Fruit fly (Drosophila melanogaster) whole organism, embryonic: ENCODE results near the gene Sf3b3.
A peak's percentile ranks its signal among the peaks of the same experiment; 100 is the strongest.

ENCODE experiments used
- Bteb2 ChIP-seq: fragments of 200-800 bp; sonication (Bioruptor generic); optimal IDR thresholded peaks from 2 replicates; lab custom pipeline; 2016; ENCODE audit warnings: missing biosample characterization, missing genetic modification characterization
- CG11560 ChIP-seq: fragments of 200-800 bp; sonication (Bioruptor generic); IDR thresholded peaks from 3 replicates; pipeline ENCODE4 v1.3.6; 2022; ENCODE audit warnings: missing biosample characterization, missing genetic modification characterization
- CG11696 ChIP-seq: fragments of 200-800 bp; sonication (Bioruptor generic); IDR thresholded peaks from 2 replicates; pipeline ENCODE4 v1.3.6; 2022; ENCODE audit warnings: missing biosample characterization, missing genetic modification characterization
- CG12769 ChIP-seq: fragments of 200-800 bp; sonication (Bioruptor generic); optimal IDR thresholded peaks from 2 replicates; lab custom pipeline; 2019; ENCODE audit warnings: missing biosample characterization, mild to moderate bottlenecking, missing genetic modification characterization, moderate library complexity
- CG13775 ChIP-seq: fragments of 200-800 bp; sonication (Bioruptor generic); optimal IDR thresholded peaks from 3 replicates; lab custom pipeline; 2017; ENCODE audit warnings: missing biosample characterization, mild to moderate bottlenecking, missing genetic modification characterization
- CG15011 ChIP-seq: fragments of 200-800 bp; sonication (Bioruptor generic); optimal IDR thresholded peaks from 3 replicates; lab custom pipeline; 2018; ENCODE audit warnings: missing biosample characterization, mild to moderate bottlenecking, missing genetic modification characterization
- CG1529 ChIP-seq: fragments of 200-800 bp; sonication (Bioruptor generic); optimal IDR thresholded peaks from 3 replicates; lab custom pipeline; 2018; ENCODE audit warnings: missing biosample characterization, missing genetic modification characterization
- CG16863 ChIP-seq: fragments of 200-800 bp; sonication (Bioruptor generic); optimal IDR thresholded peaks from 3 replicates; lab custom pipeline; 2016; ENCODE audit warnings: missing biosample characterization, missing genetic modification characterization
- CG17186 ChIP-seq: fragments of 200-800 bp; sonication (Bioruptor generic); optimal IDR thresholded peaks from 3 replicates; lab custom pipeline; 2017; ENCODE audit warnings: missing biosample characterization, missing genetic modification reagents, missing genetic modification characterization
- CG17361 ChIP-seq: fragments of 200-800 bp; sonication (Bioruptor generic); IDR thresholded peaks from 3 replicates; pipeline ENCODE4 v1.3.6; 2022; ENCODE audit warnings: missing biosample characterization, missing genetic modification characterization
- CG2678 ChIP-seq: fragments of 200-800 bp; sonication (Bioruptor generic); optimal IDR thresholded peaks from 3 replicates; lab custom pipeline; 2019; ENCODE audit warnings: missing biosample characterization, mild to moderate bottlenecking, missing genetic modification characterization, moderate library complexity
- CG2712 ChIP-seq: fragments of 200-800 bp; optimal IDR thresholded peaks from 3 replicates; lab custom pipeline; 2019; ENCODE audit warnings: missing biosample characterization, mild to moderate bottlenecking, missing genetic modification characterization, moderate library complexity
- CG3065 ChIP-seq: fragments of 200-800 bp; sonication (Bioruptor generic); optimal IDR thresholded peaks from 2 replicates; lab custom pipeline; 2016; ENCODE audit warnings: missing biosample characterization, missing genetic modification characterization
- CG31441 ChIP-seq: fragments of 200-800 bp; sonication (Bioruptor generic); IDR thresholded peaks from 2 replicates; pipeline ENCODE4 v1.3.6; 2022; ENCODE audit warnings: missing biosample characterization, missing genetic modification characterization
- CG32532 ChIP-seq: fragments of 200-800 bp; sonication (Bioruptor generic); IDR thresholded peaks from 2 replicates; pipeline ENCODE4 v1.3.6; 2022; ENCODE audit warnings: missing biosample characterization, missing genetic modification characterization
- CG4328 ChIP-seq: fragments of 200-800 bp; sonication (Bioruptor generic); optimal IDR thresholded peaks from 3 replicates; lab custom pipeline; 2017; ENCODE audit warnings: missing biosample characterization, missing genetic modification reagents, missing genetic modification characterization
- CG4424 ChIP-seq: fragments of 200-800 bp; sonication (Bioruptor generic); optimal IDR thresholded peaks from 3 replicates; lab custom pipeline; 2016; ENCODE audit warnings: missing biosample characterization, missing genetic modification characterization
- CG5180 ChIP-seq: fragments of 200-800 bp; sonication (Bioruptor generic); optimal IDR thresholded peaks from 3 replicates; lab custom pipeline; 2017; ENCODE audit warnings: missing biosample characterization, missing genetic modification characterization, mild to moderate bottlenecking, moderate library complexity, missing genetic modification reagents
- CG7372 ChIP-seq: fragments of 200-800 bp; sonication (Bioruptor generic); IDR thresholded peaks from 2 replicates; pipeline ENCODE4 v1.3.6; 2022; ENCODE audit warnings: missing biosample characterization, missing genetic modification characterization
- CG7745 ChIP-seq: fragments of 200-800 bp; sonication (Bioruptor generic); optimal IDR thresholded peaks from 2 replicates; lab custom pipeline; 2018; ENCODE audit warnings: missing biosample characterization, mild to moderate bottlenecking, missing genetic modification characterization, moderate library complexity
- Dek ChIP-seq: fragments of 200-800 bp; sonication (Bioruptor generic); optimal IDR thresholded peaks from 3 replicates; lab custom pipeline; 2019; ENCODE audit warnings: missing biosample characterization, mild to moderate bottlenecking, missing genetic modification characterization, moderate library complexity
- Dll ChIP-seq: fragments of 200-800 bp; sonication (Bioruptor generic); IDR thresholded peaks from 4 replicates; pipeline ENCODE4 v1.3.6; 2022; ENCODE audit warnings: missing biosample characterization, missing genetic modification characterization; ENCODE audit not compliant: partially characterized antibody
- Fer3 ChIP-seq: fragments of 200-800 bp; sonication (Bioruptor generic); optimal IDR thresholded peaks from 2 replicates; lab custom pipeline; 2018; ENCODE audit warnings: missing biosample characterization, mild to moderate bottlenecking, missing genetic modification characterization, moderate library complexity
- Gug ChIP-seq: fragments of 200-800 bp; sonication (Bioruptor generic); IDR thresholded peaks from 4 replicates; pipeline ENCODE4 v1.3.6; 2022; ENCODE audit warnings: missing biosample characterization, missing genetic modification characterization
- HLH3B ChIP-seq: fragments of 200-800 bp; sonication (Bioruptor generic); IDR thresholded peaks from 2 replicates; pipeline ENCODE4 v1.3.6; 2022; ENCODE audit warnings: missing biosample characterization, missing genetic modification characterization
- Kr ChIP-seq: fragments of 200-800 bp; sonication (Bioruptor generic); optimal IDR thresholded peaks from 2 replicates; lab custom pipeline; 2017; ENCODE audit warnings: missing biosample characterization, mild to moderate bottlenecking, missing genetic modification characterization
- NFAT ChIP-seq: fragments of 200-800 bp; sonication (Bioruptor generic); IDR thresholded peaks from 2 replicates; pipeline ENCODE4 v1.3.6; 2022; ENCODE audit warnings: missing biosample characterization, missing genetic modification characterization
- Nf-YC ChIP-seq: fragments of 200-800 bp; optimal IDR thresholded peaks from 3 replicates; lab custom pipeline; 2019; ENCODE audit warnings: missing biosample characterization, mild to moderate bottlenecking, missing genetic modification characterization, moderate library complexity
- Sin3A ChIP-seq: fragments of >200 bp; optimal IDR thresholded peaks from 2 replicates; lab custom pipeline; 2018
- Usf ChIP-seq: fragments of 200-800 bp; sonication (Bioruptor generic); optimal IDR thresholded peaks from 2 replicates; lab custom pipeline; 2017; ENCODE audit warnings: missing genotype, missing biosample characterization, missing genetic modification characterization
- abd-A ChIP-seq: fragments of 200-800 bp; sonication (Bioruptor generic); optimal IDR thresholded peaks from 3 replicates; lab custom pipeline; 2019; ENCODE audit warnings: missing biosample characterization, mild to moderate bottlenecking, missing genetic modification characterization, moderate library complexity
- ac ChIP-seq: fragments of 200-800 bp; sonication (Bioruptor generic); optimal IDR thresholded peaks from 3 replicates; lab custom pipeline; 2017; ENCODE audit warnings: missing biosample characterization, mild to moderate bottlenecking, missing genetic modification characterization
- al ChIP-seq: fragments of 200-800 bp; sonication (Bioruptor generic); IDR thresholded peaks from 2 replicates; pipeline ENCODE4 v1.3.6; 2022; ENCODE audit warnings: missing biosample characterization, missing genetic modification characterization
- amos ChIP-seq: fragments of 200-800 bp; sonication (Bioruptor generic); IDR thresholded peaks from 2 replicates; pipeline ENCODE4 v1.3.6; 2022; ENCODE audit warnings: missing biosample characterization, missing genetic modification characterization; ENCODE audit not compliant: partially characterized antibody
- bowl ChIP-seq: fragments of 200-800 bp; sonication (Bioruptor generic); IDR thresholded peaks from 2 replicates; pipeline ENCODE4 v1.3.6; 2022; ENCODE audit warnings: missing biosample characterization, missing genetic modification characterization
- chm ChIP-seq: fragments of 200-800 bp; sonication (Bioruptor generic); IDR thresholded peaks from 2 replicates; pipeline ENCODE4 v1.3.6; 2022; ENCODE audit warnings: missing biosample characterization, missing genetic modification characterization
- chn ChIP-seq: fragments of 200-800 bp; sonication (Bioruptor generic); optimal IDR thresholded peaks from 2 replicates; lab custom pipeline; 2016; ENCODE audit warnings: missing biosample characterization, missing genetic modification characterization
- crc ChIP-seq: fragments of 200-800 bp; sonication (Bioruptor generic); optimal IDR thresholded peaks from 2 replicates; lab custom pipeline; 2016; ENCODE audit warnings: missing biosample characterization, missing genetic modification characterization
- en ChIP-seq: fragments of 200-800 bp; sonication (Bioruptor generic); optimal IDR thresholded peaks from 2 replicates; lab custom pipeline; 2016; ENCODE audit warnings: missing biosample characterization, missing genetic modification characterization
- exex ChIP-seq: fragments of 200-800 bp; sonication (Bioruptor generic); optimal IDR thresholded peaks from 4 replicates; lab custom pipeline; 2018; ENCODE audit warnings: missing biosample characterization, mild to moderate bottlenecking, missing genetic modification characterization, moderate library complexity
- fru ChIP-seq: fragments of >200 bp; optimal IDR thresholded peaks from 2 replicates; lab custom pipeline; 2017
- ftz-f1 ChIP-seq: fragments of 200-800 bp; sonication (Bioruptor generic); optimal IDR thresholded peaks from 2 replicates; lab custom pipeline; 2016; ENCODE audit warnings: missing biosample characterization, missing genetic modification characterization
- gsb-n ChIP-seq: fragments of 200-800 bp; sonication (Bioruptor generic); optimal IDR thresholded peaks from 3 replicates; lab custom pipeline; 2018; ENCODE audit warnings: missing biosample characterization, mild to moderate bottlenecking, missing genetic modification characterization
- h ChIP-seq: fragments of >200 bp; optimal IDR thresholded peaks from 2 replicates; lab custom pipeline; 2017
- lola ChIP-seq, 3 experiments: fragments of >200 bp in 2 of 3; fragments of 200-800 bp in 1 of 3; sonication (Bioruptor generic) in 1 of 3; optimal IDR thresholded peaks; 2 replicates each; lab custom pipeline; 2017 to 2019; ENCODE audit warnings: missing biosample characterization in 3 of 3, missing genetic modification characterization in 3 of 3, mild to moderate bottlenecking in 1 of 3, moderate library complexity in 1 of 3
- ro ChIP-seq: fragments of 200-800 bp; sonication (Bioruptor generic); IDR thresholded peaks from 2 replicates; pipeline ENCODE4 v1.3.6; 2022; ENCODE audit warnings: missing biosample characterization, missing genetic modification characterization
- seq ChIP-seq: fragments of 200-800 bp; sonication (Bioruptor generic); IDR thresholded peaks from 2 replicates; pipeline ENCODE4 v1.3.6; 2022; ENCODE audit warnings: missing biosample characterization, missing genetic modification characterization
- trh ChIP-seq: fragments of 200-800 bp; sonication (Bioruptor generic); optimal IDR thresholded peaks from 2 replicates; lab custom pipeline; 2016; ENCODE audit warnings: missing biosample characterization, missing genetic modification characterization
- ttk ChIP-seq: fragments of 200-800 bp; sonication (Bioruptor generic); IDR thresholded peaks from 2 replicates; pipeline ENCODE4 v2.1.2; 2022; ENCODE audit warnings: missing biosample characterization, missing genetic modification characterization
- vfl ChIP-seq: fragments of 200-800 bp; sonication (Bioruptor generic); optimal IDR thresholded peaks from 2 replicates; lab custom pipeline; 2016; ENCODE audit warnings: missing biosample characterization, missing genetic modification characterization
- zen2 ChIP-seq: fragments of 200-800 bp; sonication (Bioruptor generic); IDR thresholded peaks from 3 replicates; pipeline ENCODE4 v1.3.6; 2022; ENCODE audit warnings: missing biosample characterization, missing genetic modification characterization; ENCODE audit not compliant: partially characterized antibody

Gene Sf3b3

dm6 chr3L:837552-838187 is 4.5 kb upstream of the Sf3b3 start, which contains the start of the genes CG13901 and CG13887 (continued):
- TF ChIP-seq CG4328 (GFP tag; lab: Kevin White, UChicago) (peak; percentile 87), crc (GFP tag; lab: Kevin White, UChicago) (peak; percentile 79), CG7372 (GFP tag; lab: Robert Waterston, UW) (peak; percentile 86), vfl (GFP tag; lab: Kevin White, UChicago) (peak; percentile 91), CG5180 (GFP tag; lab: Kevin White, UChicago) (peak; percentile 65), Bteb2 (GFP tag; lab: Kevin White, UChicago) (peak; percentile 91), ftz-f1 (peak; percentile 61), Usf (GFP tag; lab: Kevin White, UChicago) (peak; percentile 79), chm (peak; percentile 84), trh (peak; percentile 73), CG1529 (GFP tag; lab: Kevin White, UChicago) (peak; percentile 79), bowl (peak; percentile 45; the same call in 1 of the 2 replicates), CG4424 (peak; percentile 91), Dll (peak; percentile 59; the same call in 2 of the 4 replicates), ttk (GFP tag; lab: Robert Waterston, UW) (peak; percentile 85), Dek (tag; lab: Kevin White, UChicago) (peak; percentile 86), Gug (GFP tag; lab: Robert Waterston, UW) (peak; percentile 87; the same call in 3 of the 4 replicates), abd-A (tag; lab: Kevin White, UChicago) (no peak), CG11560 (tag; lab: Robert Waterston, UW) (peak; percentile 80), lola (GFP tag; optimal IDR thresholded peaks at IDR 0.05; lab: Kevin White, UChicago) (peak in 1 of 3 experiments; percentile 84), CG13775 (GFP tag; lab: Kevin White, UChicago) (peak; percentile 89), NFAT (GFP tag; lab: Robert Waterston, UW) (peak; percentile 82), CG17361 (peak; percentile 91), CG15011 (GFP tag; lab: Kevin White, UChicago) (no peak), gsb-n (peak; percentile 76), chn (GFP tag; lab: Kevin White, UChicago) (peak; percentile 92), al (GFP tag; lab: Robert Waterston, UW) (peak; percentile 83), Sin3A (peak; percentile 97), en (GFP tag; lab: Kevin White, UChicago) (peak; percentile 82), CG16863 (GFP tag; lab: Kevin White, UChicago) (peak; percentile 89), CG32532 (GFP tag; lab: Robert Waterston, UW) (peak; percentile 90), CG2678 (peak; percentile 90), Fer3 (tag; lab: Kevin White, UChicago) (peak; percentile 90), zen2 (no peak), CG11696 (GFP tag; lab: Robert Waterston, UW) (peak; percentile 76), Nf-YC (peak; percentile 83), fru (peak; percentile 16), seq (peak; percentile 79), CG31441 (GFP tag; lab: Robert Waterston, UW) (peak; percentile 91), CG2712 (tag; lab: Kevin White, UChicago) (peak; percentile 92), HLH3B (GFP tag; lab: Robert Waterston, UW) (peak; percentile 87), CG12769 (tag; lab: Kevin White, UChicago) (peak; percentile 92), h (lab: Kevin White, UChicago) (no peak), Kr (GFP tag; lab: Kevin White, UChicago) (no peak), CG17186 (peak; percentile 96), amos (GFP tag; lab: Robert Waterston, UW) (0 out of 2 replicates have a peak, but pooled peaks have one; percentile 18), CG7745 (tag; lab: Kevin White, UChicago) (no peak), ac (GFP tag; lab: Kevin White, UChicago) (no peak), ro (GFP tag; lab: Robert Waterston, UW) (no peak), CG3065 (GFP tag; lab: Kevin White, UChicago) (peak; percentile 63), exex (tag; lab: Kevin White, UChicago) (peak; percentile 59)
